Fruit fly (Drosophila melanogaster) whole organism, embryonic: ENCODE measurements around the gene lectin-33A.

ENCODE experiments used
- Abd-B ChIP-seq: fragments of 200-800 bp; sonication (Bioruptor generic); optimal IDR thresholded peaks from 2 replicates; lab custom pipeline; 2018; ENCODE audit warnings: missing biosample characterization, mild to moderate bottlenecking, missing genetic modification characterization, moderate library complexity
- Antp ChIP-seq: fragments of 200-800 bp; sonication (Bioruptor generic); optimal IDR thresholded peaks from 3 replicates; lab custom pipeline; 2016; ENCODE audit warnings: missing biosample characterization, missing genetic modification characterization
- BEAF-32 ChIP-seq: fragments of 200-800 bp; sonication (Bioruptor generic); optimal IDR thresholded peaks from 3 replicates; lab custom pipeline; 2017; ENCODE audit warnings: missing biosample characterization, missing genetic modification characterization, mild to moderate bottlenecking, moderate library complexity, missing genetic modification reagents
- CG10267 ChIP-seq: fragments of 200-800 bp; sonication (Bioruptor generic); optimal IDR thresholded peaks from 2 replicates; lab custom pipeline; 2018; ENCODE audit warnings: missing biosample characterization, mild to moderate bottlenecking, missing genetic modification characterization, moderate library complexity
- CG10274 ChIP-seq: fragments of 200-800 bp; sonication (Bioruptor generic); optimal IDR thresholded peaks from 3 replicates; lab custom pipeline; 2017; ENCODE audit warnings: missing biosample characterization, mild to moderate bottlenecking, missing genetic modification characterization
- CG10366 ChIP-seq: fragments of 200-800 bp; sonication (Bioruptor generic); IDR thresholded peaks from 2 replicates; pipeline ENCODE4 v1.3.6; 2022; ENCODE audit warnings: missing biosample characterization, missing genetic modification characterization
- CG11085 ChIP-seq: fragments of 200-800 bp; sonication (Bioruptor generic); IDR thresholded peaks from 2 replicates; pipeline ENCODE4 v1.3.6; 2022; ENCODE audit warnings: missing biosample characterization, missing genetic modification characterization
- CG11247 ChIP-seq: fragments of 200-800 bp; sonication (Bioruptor generic); IDR thresholded peaks from 2 replicates; pipeline ENCODE4 v1.3.6; 2022; ENCODE audit warnings: missing biosample characterization, missing genetic modification characterization
- CG11695 ChIP-seq: fragments of 200-800 bp; sonication (Bioruptor generic); IDR thresholded peaks from 3 replicates; pipeline ENCODE4 v1.3.6; 2022; ENCODE audit warnings: missing biosample characterization, missing genetic modification characterization
- CG13296 ChIP-seq: fragments of 200-800 bp; sonication (Bioruptor generic); optimal IDR thresholded peaks from 3 replicates; lab custom pipeline; 2018; ENCODE audit warnings: missing biosample characterization, mild to moderate bottlenecking, missing genetic modification characterization
- CG14860 ChIP-seq: fragments of 200-800 bp; sonication (Bioruptor generic); IDR thresholded peaks from 3 replicates; pipeline ENCODE4 v1.3.6; 2022; ENCODE audit warnings: missing biosample characterization, missing genetic modification characterization; ENCODE audit not compliant: partially characterized antibody
- CG15011 ChIP-seq: fragments of 200-800 bp; sonication (Bioruptor generic); optimal IDR thresholded peaks from 3 replicates; lab custom pipeline; 2018; ENCODE audit warnings: missing biosample characterization, mild to moderate bottlenecking, missing genetic modification characterization
- CG1603 ChIP-seq: fragments of 200-800 bp; sonication (Bioruptor generic); optimal IDR thresholded peaks from 2 replicates; lab custom pipeline; 2019; ENCODE audit warnings: missing biosample characterization, mild to moderate bottlenecking, missing genetic modification characterization, moderate library complexity
- CG17802 ChIP-seq: fragments of 200-800 bp; sonication (Bioruptor generic); optimal IDR thresholded peaks from 2 replicates; lab custom pipeline; 2018; ENCODE audit warnings: missing biosample characterization, mild to moderate bottlenecking, missing genetic modification characterization, moderate library complexity
- CG2116 ChIP-seq: fragments of 200-800 bp; sonication (Bioruptor generic); optimal IDR thresholded peaks from 3 replicates; lab custom pipeline; 2018; ENCODE audit warnings: missing biosample characterization, mild to moderate bottlenecking, missing genetic modification characterization
- CG2120 ChIP-seq: fragments of 200-800 bp; sonication (Bioruptor generic); optimal IDR thresholded peaks from 3 replicates; lab custom pipeline; 2016; ENCODE audit warnings: missing biosample characterization, missing genetic modification characterization
- CG2202 ChIP-seq: fragments of 200-800 bp; sonication (Bioruptor generic); optimal IDR thresholded peaks from 2 replicates; lab custom pipeline; 2018; ENCODE audit warnings: missing biosample characterization, mild to moderate bottlenecking, missing genetic modification characterization
- CG2712 ChIP-seq: fragments of 200-800 bp; optimal IDR thresholded peaks from 3 replicates; lab custom pipeline; 2019; ENCODE audit warnings: missing biosample characterization, mild to moderate bottlenecking, missing genetic modification characterization, moderate library complexity
- CG3281 ChIP-seq: fragments of 200-800 bp; sonication (Bioruptor generic); optimal IDR thresholded peaks from 3 replicates; lab custom pipeline; 2017; ENCODE audit warnings: missing biosample characterization, mild to moderate bottlenecking, missing genetic modification characterization
- CG4282 ChIP-seq: fragments of 200-800 bp; sonication (Bioruptor generic); optimal IDR thresholded peaks from 2 replicates; lab custom pipeline; 2016; ENCODE audit warnings: missing biosample characterization, missing genetic modification characterization
- CG4404 ChIP-seq: fragments of 200-800 bp; sonication (Bioruptor generic); IDR thresholded peaks from 2 replicates; pipeline ENCODE4 v1.3.6; 2022; ENCODE audit warnings: missing biosample characterization, missing genetic modification characterization
- CG4820 ChIP-seq: fragments of 200-800 bp; sonication (Bioruptor generic); optimal IDR thresholded peaks from 3 replicates; lab custom pipeline; 2016; ENCODE audit warnings: missing biosample characterization, missing genetic modification characterization
- CG7963 ChIP-seq: fragments of 200-800 bp; sonication (Bioruptor generic); IDR thresholded peaks from 3 replicates; pipeline ENCODE4 v1.3.6; 2022; ENCODE audit warnings: missing biosample characterization, missing genetic modification characterization; ENCODE audit not compliant: partially characterized antibody
- CG8359 ChIP-seq: fragments of 200-800 bp; sonication (Bioruptor generic); optimal IDR thresholded peaks from 2 replicates; lab custom pipeline; 2017; ENCODE audit warnings: missing biosample characterization, mild to moderate bottlenecking, missing genetic modification characterization, borderline replicate concordance
- CG8924 ChIP-seq: fragments of 200-800 bp; optimal IDR thresholded peaks from 3 replicates; lab custom pipeline; 2019; ENCODE audit warnings: missing biosample characterization, mild to moderate bottlenecking, missing genetic modification characterization, moderate library complexity
- CG9727 ChIP-seq: fragments of 200-800 bp; sonication (Bioruptor generic); optimal IDR thresholded peaks from 3 replicates; lab custom pipeline; 2017; ENCODE audit warnings: missing biosample characterization, mild to moderate bottlenecking, missing genetic modification characterization
- D19A ChIP-seq: fragments of 200-800 bp; optimal IDR thresholded peaks from 3 replicates; lab custom pipeline; 2019; ENCODE audit warnings: missing biosample characterization, mild to moderate bottlenecking, missing genetic modification characterization, moderate library complexity
- Dip2 ChIP-seq: fragments of 200-800 bp; sonication (Bioruptor generic); IDR thresholded peaks from 2 replicates; pipeline ENCODE4 v1.3.6; 2022; ENCODE audit warnings: missing biosample characterization, missing genetic modification characterization
- Dp ChIP-seq: fragments of 200-800 bp; sonication (Bioruptor generic); optimal IDR thresholded peaks from 2 replicates; lab custom pipeline; 2018; ENCODE audit warnings: missing biosample characterization, mild to moderate bottlenecking, missing genetic modification characterization, moderate library complexity
- Jarid2 ChIP-seq: fragments of 200-800 bp; sonication (Bioruptor generic); optimal IDR thresholded peaks from 3 replicates; lab custom pipeline; 2017; ENCODE audit warnings: mild to moderate bottlenecking, missing biosample characterization, missing genetic modification reagents, missing genetic modification characterization
- Lim3 ChIP-seq: fragments of 200-800 bp; sonication (Bioruptor generic); IDR thresholded peaks from 2 replicates; pipeline ENCODE4 v1.3.6; 2022; ENCODE audit warnings: missing biosample characterization, missing genetic modification characterization
- Nf-YC ChIP-seq: fragments of 200-800 bp; optimal IDR thresholded peaks from 3 replicates; lab custom pipeline; 2019; ENCODE audit warnings: missing biosample characterization, mild to moderate bottlenecking, missing genetic modification characterization, moderate library complexity
- PHDP ChIP-seq: fragments of 200-800 bp; sonication (Bioruptor generic); optimal IDR thresholded peaks from 3 replicates; lab custom pipeline; 2018; ENCODE audit warnings: missing biosample characterization, mild to moderate bottlenecking, missing genetic modification characterization, moderate library complexity
- YL-1 ChIP-seq: fragments of 200-800 bp; sonication (Bioruptor generic); optimal IDR thresholded peaks from 3 replicates; lab custom pipeline; 2017; ENCODE audit warnings: missing biosample characterization, mild to moderate bottlenecking, missing genetic modification characterization
- amos ChIP-seq: fragments of 200-800 bp; sonication (Bioruptor generic); IDR thresholded peaks from 2 replicates; pipeline ENCODE4 v1.3.6; 2022; ENCODE audit warnings: missing biosample characterization, missing genetic modification characterization; ENCODE audit not compliant: partially characterized antibody
- bowl ChIP-seq: fragments of 200-800 bp; sonication (Bioruptor generic); IDR thresholded peaks from 2 replicates; pipeline ENCODE4 v1.3.6; 2022; ENCODE audit warnings: missing biosample characterization, missing genetic modification characterization
- btn ChIP-seq: fragments of 200-800 bp; sonication (Bioruptor generic); optimal IDR thresholded peaks from 2 replicates; lab custom pipeline; 2016; ENCODE audit warnings: missing biosample characterization, missing genetic modification characterization
- fru ChIP-seq: fragments of >200 bp; optimal IDR thresholded peaks from 2 replicates; lab custom pipeline; 2017
- fu2 ChIP-seq: fragments of 200-800 bp; sonication (Bioruptor generic); optimal IDR thresholded peaks from 2 replicates; lab custom pipeline; 2016; ENCODE audit warnings: missing biosample characterization, missing genetic modification characterization
- gfzf ChIP-seq: fragments of 200-800 bp; sonication (Bioruptor generic); optimal IDR thresholded peaks from 2 replicates; lab custom pipeline; 2016; ENCODE audit warnings: missing biosample characterization, mild to moderate bottlenecking, missing genetic modification characterization, moderate library complexity
- hbn ChIP-seq: fragments of 200-800 bp; sonication (Bioruptor generic); IDR thresholded peaks from 2 replicates; pipeline ENCODE4 v1.3.6; 2022; ENCODE audit warnings: missing biosample characterization, missing genetic modification characterization; ENCODE audit not compliant: partially characterized antibody
- knrl ChIP-seq: fragments of 200-800 bp; sonication (Bioruptor generic); IDR thresholded peaks from 3 replicates; pipeline ENCODE4 v1.3.6; 2022; ENCODE audit warnings: missing biosample characterization, missing genetic modification characterization; ENCODE audit not compliant: partially characterized antibody
- lilli ChIP-seq: fragments of 200-800 bp; sonication (Bioruptor generic); optimal IDR thresholded peaks from 3 replicates; lab custom pipeline; 2016; ENCODE audit warnings: missing biosample characterization, missing genetic modification characterization
- p53 ChIP-seq: fragments of 200-800 bp; sonication (Bioruptor generic); optimal IDR thresholded peaks from 2 replicates; lab custom pipeline; 2016; ENCODE audit warnings: missing biosample characterization, missing genetic modification characterization
- run ChIP-seq: fragments of 200-800 bp; sonication (Bioruptor generic); optimal IDR thresholded peaks from 3 replicates; lab custom pipeline; 2018; ENCODE audit warnings: missing biosample characterization, mild to moderate bottlenecking, missing genetic modification characterization
- sim ChIP-seq: fragments of 200-800 bp; sonication (Bioruptor generic); IDR thresholded peaks from 2 replicates; pipeline ENCODE4 v1.3.6; 2022; ENCODE audit warnings: missing biosample characterization, missing genetic modification characterization
- stwl ChIP-seq: fragments of 200-800 bp; sonication (Bioruptor generic); optimal IDR thresholded peaks from 3 replicates; lab custom pipeline; 2018; ENCODE audit warnings: missing biosample characterization, mild to moderate bottlenecking, missing genetic modification characterization, moderate library complexity
- tna ChIP-seq: fragments of 200-800 bp; sonication (Bioruptor generic); IDR thresholded peaks from 2 replicates; pipeline ENCODE4 v1.3.6; 2022; ENCODE audit warnings: missing biosample characterization, missing genetic modification characterization; ENCODE audit not compliant: partially characterized antibody
- tx ChIP-seq: fragments of 200-800 bp; sonication (Bioruptor generic); optimal IDR thresholded peaks from 2 replicates; lab custom pipeline; 2016; ENCODE audit warnings: missing biosample characterization, missing genetic modification characterization

Gene lectin-33A

DNA sequence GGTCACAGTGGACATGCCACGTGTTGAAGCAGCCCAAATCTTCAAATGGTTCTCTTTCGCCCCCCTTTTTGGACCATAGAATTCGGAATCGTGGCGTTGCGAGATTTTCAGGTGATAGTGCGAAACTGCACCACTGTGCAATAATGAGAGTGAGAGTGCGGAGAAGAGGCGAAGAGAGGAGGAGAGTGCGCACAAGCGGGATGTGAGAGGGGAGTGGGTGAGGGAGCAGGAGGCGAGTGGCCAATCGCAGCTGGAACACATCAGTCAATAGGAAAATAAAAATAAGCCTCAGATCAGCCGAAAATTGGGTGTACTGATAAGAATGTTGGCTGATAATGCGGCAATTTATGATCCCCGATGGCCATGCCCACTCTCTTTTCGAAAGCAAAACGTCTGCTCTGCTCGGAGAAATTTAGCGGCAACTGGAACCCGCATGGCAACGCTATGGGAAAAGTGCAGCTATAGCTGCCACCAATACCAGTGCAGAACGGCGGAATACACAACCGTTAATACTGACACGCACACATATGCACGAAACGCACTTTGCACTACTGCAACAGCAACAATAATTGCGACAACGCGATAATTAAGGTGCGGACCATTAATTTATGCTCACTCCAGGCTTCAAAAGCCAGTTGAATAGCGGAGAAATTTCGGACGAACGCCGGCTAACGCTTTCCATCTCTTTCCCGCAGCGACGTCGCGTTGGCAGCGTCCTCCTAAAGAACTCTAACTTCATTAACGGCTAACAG is 34.4 kb upstream of the lectin-33A start (continued):
- TF ChIP-seq CG10274 (no peak), fu2 (no peak), CG2202 (tag; lab: Kevin White, UChicago) (no peak), CG9727 (GFP tag; lab: Kevin White, UChicago) (peak; percentile 63), bowl (peak; percentile 30; the same call in 1 of the 2 replicates), amos (no peak), gfzf (GFP tag; lab: Kevin White, UChicago) (no peak), CG3281 (GFP tag; lab: Kevin White, UChicago) (no peak), CG14860 (GFP tag; lab: Robert Waterston, UW) (peak; percentile 32; the same call in 1 of the 3 replicates), CG8924 (tag; lab: Kevin White, UChicago) (no peak), Dip2 (GFP tag; lab: Robert Waterston, UW) (no peak), CG11695 (0 out of 3 replicates have a peak, but pooled peaks have one; percentile 49), CG11085 (no peak), CG2120 (GFP tag; lab: Kevin White, UChicago) (peak; percentile 8), Abd-B (GFP tag; lab: Kevin White, UChicago) (no peak), CG7963 (GFP tag; lab: Robert Waterston, UW) (0 out of 3 replicates have a peak, but pooled peaks have one; percentile 9), BEAF-32 (no peak), fru (no peak), btn (GFP tag; lab: Kevin White, UChicago) (no peak), tna (GFP tag; lab: Robert Waterston, UW) (0 out of 2 replicates have a peak, but pooled peaks have one; percentile 9), Antp (peak; percentile 11), Jarid2 (GFP tag; lab: Kevin White, UChicago) (no peak), sim (GFP tag; lab: Robert Waterston, UW) (no peak; the same call in 1 of the 2 replicates), CG10267 (tag; lab: Kevin White, UChicago) (no peak), CG10366 (GFP tag; lab: Robert Waterston, UW) (no peak)

DNA sequence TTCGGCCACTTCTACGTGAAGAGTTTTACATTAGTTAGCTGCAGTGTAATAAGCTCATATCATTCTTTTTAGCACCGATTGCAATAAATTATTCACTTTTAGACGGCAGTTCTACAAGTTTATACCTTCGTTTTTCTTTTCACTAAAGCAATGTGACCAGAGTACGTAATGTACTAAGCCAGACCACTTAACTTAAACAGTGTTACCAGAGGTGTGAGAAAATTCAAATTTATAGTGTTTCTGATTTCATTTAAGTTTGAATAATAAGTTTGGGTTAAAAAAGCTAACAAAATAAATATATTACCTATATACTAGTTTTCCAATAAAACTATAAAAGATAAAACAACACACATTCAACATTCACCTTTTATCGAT is 33.9 kb upstream of the lectin-33A start:
- no peak for TF ChIP-seq CG2116
- no peak for TF ChIP-seq knrl (GFP tag; lab: Robert Waterston, UW)
- TF ChIP-seq CG4282 (GFP tag; lab: Kevin White, UChicago), result no peak
- TF ChIP-seq CG4820 (GFP tag; lab: Kevin White, UChicago), result no peak
- TF ChIP-seq CG2712 (tag; lab: Kevin White, UChicago), result peak; percentile 3
- no peak for TF ChIP-seq CG4404
- TF ChIP-seq run (tag; lab: Kevin White, UChicago), result no peak
- TF ChIP-seq Nf-YC (tag; lab: Kevin White, UChicago), result no peak
- TF ChIP-seq p53 (GFP tag; lab: Kevin White, UChicago), result no peak
- no peak for TF ChIP-seq lilli (GFP tag; lab: Kevin White, UChicago)
- peak; percentile 81 for TF ChIP-seq stwl (tag; lab: Kevin White, UChicago)
- TF ChIP-seq CG8359 (GFP tag; lab: Kevin White, UChicago), result no peak
- peak; percentile 35 for TF ChIP-seq CG1603
- no peak for TF ChIP-seq tx (GFP tag; lab: Kevin White, UChicago)
- no peak for TF ChIP-seq CG11247 (GFP tag; lab: Robert Waterston, UW)
- no peak for TF ChIP-seq PHDP (tag; lab: Kevin White, UChicago)
- peak; percentile 22 for TF ChIP-seq BEAF-32
- no peak for TF ChIP-seq CG14860 (GFP tag; lab: Robert Waterston, UW)
- TF ChIP-seq CG13296 (GFP tag; lab: Kevin White, UChicago), result no peak
- TF ChIP-seq YL-1 (GFP tag; lab: Kevin White, UChicago), result peak; percentile 79
- no peak for TF ChIP-seq Lim3 (GFP tag; lab: Robert Waterston, UW)
- TF ChIP-seq gfzf (GFP tag; lab: Kevin White, UChicago), result peak; percentile 80
- TF ChIP-seq Dp (GFP tag; lab: Kevin White, UChicago), result peak; percentile 75
- 0 out of 2 replicates have a peak, but pooled peaks have one; percentile 11 for TF ChIP-seq hbn (GFP tag; lab: Robert Waterston, UW)
- no peak for TF ChIP-seq CG15011
- TF ChIP-seq CG17802 (tag; lab: Kevin White, UChicago), result no peak
- TF ChIP-seq D19A (tag; lab: Kevin White, UChicago), result no peak
